Worm (Caenorhabditis elegans) whole organism, L4 larva: ENCODE data around the gene sssh-1.
A peak's percentile ranks its signal among the peaks of the same experiment; 100 is the strongest.

Experiments
- F26F4.8 ChIP-seq: fragments of 200-800 bp; sonication (Bioruptor generic); conservative IDR thresholded peaks from 2 replicates; pipeline ENCODE4 v1.3.6; 2022; ENCODE audit warnings: missing genetic modification characterization, missing compliant biosample characterization
- F44E2.7 ChIP-seq: fragments of 200-800 bp; sonication (Bioruptor generic); IDR thresholded peaks from 2 replicates; pipeline ENCODE4 v2.1.2; 2022; ENCODE audit warnings: missing genetic modification characterization, missing compliant biosample characterization
- aha-1 ChIP-seq: fragments of 150-350 bp; peaks from one replicate; lab custom pipeline; 2014; ENCODE audit warnings: missing biosample characterization, missing genetic modification characterization
- ceh-28 ChIP-seq: fragments of 150-350 bp; optimal IDR thresholded peaks from 2 replicates; lab custom pipeline; 2014; ENCODE audit warnings: missing biosample characterization, missing genetic modification reagents, missing genetic modification characterization
- ceh-62 ChIP-seq: sonication (generic microtip); optimal IDR thresholded peaks from 2 replicates; lab custom pipeline; 2017; ENCODE audit warnings: missing biosample characterization, missing genetic modification characterization
- cey-2 ChIP-seq: sonication (generic microtip); optimal IDR thresholded peaks from 3 replicates; lab custom pipeline; 2017; ENCODE audit warnings: missing genetic modification characterization, mild to moderate bottlenecking, missing compliant biosample characterization, antibody characterized with exemption, borderline replicate concordance; ENCODE audit not compliant: insufficient read depth
- daf-12 ChIP-seq: fragments of 150-350 bp; optimal IDR thresholded peaks from 2 replicates; lab custom pipeline; 2014; ENCODE audit warnings: missing biosample characterization, missing genetic modification reagents, missing genetic modification characterization
- daf-16 ChIP-seq, 3 experiments: sonication (generic microtip); optimal IDR thresholded peaks; 2 replicates each; lab custom pipeline; 2016 to 2017; ENCODE audit warnings: missing genetic modification characterization in 3 of 3, missing genetic modification reagents in 3 of 3, mild to moderate bottlenecking in 2 of 3, missing compliant biosample characterization in 2 of 3, missing biosample characterization in 1 of 3, moderate library complexity in 1 of 3
- daf-8 ChIP-seq: fragments of 200-800 bp; sonication (Bioruptor generic); IDR thresholded peaks from 2 replicates; pipeline ENCODE4 v1.3.6; 2022; ENCODE audit warnings: missing genetic modification characterization, missing compliant biosample characterization
- dmd-6 ChIP-seq: fragments of 200-800 bp; sonication (Bioruptor generic); IDR thresholded peaks from 2 replicates; pipeline ENCODE4 v1.3.6; 2022; ENCODE audit warnings: missing genetic modification reagents, missing genetic modification characterization, missing compliant biosample characterization
- dmd-8 ChIP-seq: fragments of 200-800 bp; sonication (Bioruptor generic); IDR thresholded peaks from 2 replicates; pipeline ENCODE4 v1.3.6; 2022; ENCODE audit warnings: missing genetic modification characterization, missing compliant biosample characterization
- dmd-9 ChIP-seq: fragments of 200-800 bp; sonication (Bioruptor generic); IDR thresholded peaks from 2 replicates; pipeline ENCODE4 v1.3.6; 2022; ENCODE audit warnings: missing genetic modification reagents, missing genetic modification characterization, missing compliant biosample characterization
- dpl-1 ChIP-seq: fragments of 150-350 bp; optimal IDR thresholded peaks from 2 replicates; lab custom pipeline; 2014; ENCODE audit warnings: missing biosample characterization, missing genetic modification reagents, missing genetic modification characterization
- duxl-1 ChIP-seq: sonication (generic microtip); optimal IDR thresholded peaks from 2 replicates; lab custom pipeline; 2016; ENCODE audit warnings: mild to moderate bottlenecking, missing genetic modification characterization, moderate library complexity, missing compliant biosample characterization; ENCODE audit not compliant: poor library complexity
- dve-1 ChIP-seq: sonication (generic microtip); optimal IDR thresholded peaks from 2 replicates; lab custom pipeline; 2017; ENCODE audit warnings: antibody characterized with exemption, mild to moderate bottlenecking, missing genetic modification characterization, missing compliant biosample characterization; ENCODE audit not compliant: insufficient read depth
- egl-27 ChIP-seq: sonication (generic microtip); optimal IDR thresholded peaks from 3 replicates; lab custom pipeline; 2017; ENCODE audit warnings: missing biosample characterization, missing genetic modification reagents, missing genetic modification characterization
- egl-43 ChIP-seq: fragments of 200-800 bp; sonication (Bioruptor generic); IDR thresholded peaks from 2 replicates; pipeline ENCODE4 v1.3.6; 2022; ENCODE audit warnings: missing genetic modification reagents, missing genetic modification characterization, missing compliant biosample characterization
- fkh-10 ChIP-seq: fragments of 150-350 bp; optimal IDR thresholded peaks from 2 replicates; lab custom pipeline; 2014; ENCODE audit warnings: missing biosample characterization, missing genetic modification reagents, missing genetic modification characterization
- hlh-11 ChIP-seq: fragments of 200-800 bp; sonication (Bioruptor generic); optimal IDR thresholded peaks from 2 replicates; lab custom pipeline; 2018; ENCODE audit warnings: mild to moderate bottlenecking, missing genetic modification characterization, missing compliant biosample characterization
- lin-1 ChIP-seq: fragments of 200-800 bp; sonication (Bioruptor generic); IDR thresholded peaks from 2 replicates; pipeline ENCODE4 v1.3.6; 2022; ENCODE audit warnings: missing genetic modification reagents, missing genetic modification characterization, missing compliant biosample characterization
- lin-38 ChIP-seq: fragments of 200-800 bp; sonication (Bioruptor generic); IDR thresholded peaks from 2 replicates; pipeline ENCODE4 v1.3.6; 2022; ENCODE audit warnings: missing genetic modification reagents, missing genetic modification characterization, missing compliant biosample characterization
- lsy-2 ChIP-seq, 2 experiments: fragments of 150-350 bp in 1 of 2; sonication (generic microtip) in 1 of 2; optimal IDR thresholded peaks; 2 replicates each; lab custom pipeline; 2014 to 2017; ENCODE audit warnings: missing biosample characterization in 2 of 2, missing genetic modification characterization in 2 of 2
- madf-5 ChIP-seq, 2 experiments: fragments of 200-800 bp; sonication (Bioruptor generic); IDR thresholded peaks; 2 replicates each; pipeline ENCODE4 v1.3.6; 2022; ENCODE audit warnings: missing compliant biosample characterization in 2 of 2, missing genetic modification characterization in 2 of 2
- madf-9 ChIP-seq: fragments of 200-800 bp; sonication (Bioruptor generic); conservative IDR thresholded peaks from 2 replicates; pipeline ENCODE4 v1.3.6; 2022; ENCODE audit warnings: missing genetic modification reagents, missing genetic modification characterization, missing compliant biosample characterization
- mdt-29 ChIP-seq: fragments of 200-800 bp; sonication (Bioruptor generic); IDR thresholded peaks from 2 replicates; pipeline ENCODE4 v1.3.6; 2022; ENCODE audit warnings: missing genetic modification reagents, missing genetic modification characterization, missing compliant biosample characterization
- mep-1 ChIP-seq: fragments of 150-350 bp; sonication (generic microtip); optimal IDR thresholded peaks from 3 replicates; lab custom pipeline; 2014; ENCODE audit warnings: missing biosample characterization, missing genetic modification characterization
- nhr-10 ChIP-seq: fragments of 150-350 bp; optimal IDR thresholded peaks from 2 replicates; lab custom pipeline; 2014; ENCODE audit warnings: missing biosample characterization, missing genetic modification characterization
- nhr-102 ChIP-seq: sonication (generic microtip); optimal IDR thresholded peaks from 2 replicates; lab custom pipeline; 2016; ENCODE audit warnings: mild to moderate bottlenecking, missing genetic modification characterization, moderate library complexity, missing compliant biosample characterization
- nhr-11 ChIP-seq: fragments of 150-350 bp; optimal IDR thresholded peaks from 2 replicates; lab custom pipeline; 2014; ENCODE audit warnings: missing biosample characterization, missing genetic modification characterization
- nhr-28 ChIP-seq: fragments of 150-350 bp; optimal IDR thresholded peaks from 2 replicates; lab custom pipeline; 2014; ENCODE audit warnings: missing biosample characterization, missing genetic modification characterization
- nhr-77 ChIP-seq: fragments of 150-350 bp; optimal IDR thresholded peaks from 2 replicates; lab custom pipeline; 2014; ENCODE audit warnings: missing biosample characterization, missing genetic modification characterization
- pha-4 ChIP-seq, 2 experiments: fragments of 150-350 bp in 1 of 2; fragments of 200-800 bp in 1 of 2; sonication (Bioruptor generic) in 1 of 2; IDR thresholded peaks in 1 of 2; optimal IDR thresholded peaks in 1 of 2; 2 replicates each; pipeline versions ENCODE4 v1.3.6 to Lab custom; 2014 to 2022; ENCODE audit warnings: missing genetic modification characterization in 2 of 2, missing genetic modification reagents in 2 of 2, missing biosample characterization in 1 of 2, missing compliant biosample characterization in 1 of 2
- php-3 ChIP-seq: fragments of 200-800 bp; sonication (Bioruptor generic); IDR thresholded peaks from 2 replicates; pipeline ENCODE4 v1.3.6; 2022; ENCODE audit warnings: missing genetic modification reagents, missing genetic modification characterization, missing compliant biosample characterization
- rbr-2 ChIP-seq: sonication (generic microtip); optimal IDR thresholded peaks from 2 replicates; lab custom pipeline; 2016; ENCODE audit warnings: missing genotype, missing genetic modification characterization, missing compliant biosample characterization
- tra-1 ChIP-seq: fragments of 200-800 bp; sonication (Bioruptor generic); IDR thresholded peaks from 2 replicates; pipeline ENCODE4 v1.3.6; 2022; ENCODE audit warnings: missing genetic modification reagents, missing genetic modification characterization, missing compliant biosample characterization
- unc-62 ChIP-seq, 3 experiments: fragments of 150-350 bp in 1 of 3; sonication (generic microtip); optimal IDR thresholded peaks in 2 of 3; peaks in 1 of 3; 1 replicate in 1 of 3; 2 replicates in 2 of 3; lab custom pipeline; 2014 to 2017; ENCODE audit warnings: missing biosample characterization in 3 of 3, missing genetic modification characterization in 3 of 3, missing genetic modification reagents in 3 of 3, missing genotype in 1 of 3
- zag-1 ChIP-seq: fragments of 150-350 bp; optimal IDR thresholded peaks from 2 replicates; lab custom pipeline; 2014; ENCODE audit warnings: missing biosample characterization, missing genetic modification characterization
- zfp-2 ChIP-seq: sonication (generic microtip); optimal IDR thresholded peaks from 2 replicates; lab custom pipeline; 2016; ENCODE audit warnings: mild to moderate bottlenecking, missing genetic modification characterization, missing compliant biosample characterization
- zip-2 ChIP-seq: fragments of 150-350 bp; optimal IDR thresholded peaks from 2 replicates; lab custom pipeline; 2014; ENCODE audit warnings: missing biosample characterization, missing genetic modification characterization
- ztf-7 ChIP-seq: fragments of 150-350 bp; optimal IDR thresholded peaks from 2 replicates; lab custom pipeline; 2014; ENCODE audit warnings: missing biosample characterization, missing genetic modification characterization

sssh-1 gene

DNA sequence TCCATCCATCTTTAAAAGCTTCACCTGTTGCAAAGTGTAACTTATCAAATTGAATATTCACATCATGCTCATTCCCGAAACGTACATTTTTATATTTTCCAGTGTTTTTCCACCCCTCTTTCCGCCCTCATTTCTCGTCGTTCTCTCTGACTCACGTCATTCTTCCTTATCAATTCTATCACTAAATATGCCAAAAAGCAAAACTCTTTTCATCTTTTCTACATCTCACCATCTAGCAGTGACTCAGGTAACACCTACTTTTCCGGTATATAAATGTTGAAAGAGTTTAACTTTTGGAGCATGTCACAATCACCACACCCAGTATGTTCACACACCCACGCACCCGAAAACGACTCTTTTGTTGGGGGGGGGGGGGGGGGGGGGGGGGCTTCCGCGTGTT is 31.3 kb upstream of the sssh-1 start (continued):
- TF ChIP-seq zfp-2 (tag; lab: Kevin White, UChicago): no peak
- no peak for TF ChIP-seq nhr-102 (tag; lab: Kevin White, UChicago)
- no peak for TF ChIP-seq dmd-8 (GFP tag; lab: Robert Waterston, UW)
- TF ChIP-seq egl-43: no peak
- TF ChIP-seq egl-27 (tag; lab: Kevin White, UChicago): no peak
- no peak for TF ChIP-seq ceh-28 (tag; lab: Kevin White, UChicago)
- peak; percentile 41 for TF ChIP-seq hlh-11 (tag; lab: Kevin White, UChicago)
- TF ChIP-seq aha-1 (tag; lab: Kevin White, UChicago): peak; percentile 87
- no peak for TF ChIP-seq lsy-2 (tag; optimal IDR thresholded peaks at IDR 0.05; lab: Kevin White, UChicago)
- TF ChIP-seq fkh-10 (GFP tag; lab: Kevin White, UChicago): no peak
- no peak for TF ChIP-seq dpl-1 (GFP tag; lab: Kevin White, UChicago)
- TF ChIP-seq unc-62 (GFP tag; optimal IDR thresholded peaks at IDR 0.05 in 1 of 2; lab: Kevin White, UChicago): peak in 1 of 2 experiments; percentile 92
- TF ChIP-seq unc-62 (tag; optimal IDR thresholded peaks at IDR 0.05; lab: Kevin White, UChicago): no peak
- TF ChIP-seq nhr-28 (tag; lab: Kevin White, UChicago): peak; percentile 29
- no peak for TF ChIP-seq duxl-1 (tag; lab: Kevin White, UChicago)
- TF ChIP-seq nhr-77 (tag; lab: Kevin White, UChicago): no peak
- no peak for TF ChIP-seq php-3 (GFP tag; lab: Robert Waterston, UW)
- no peak for TF ChIP-seq dmd-9 (GFP tag; lab: Robert Waterston, UW)
- no peak for TF ChIP-seq ceh-62 (tag; lab: Kevin White, UChicago)

- TF ChIP-seq ztf-7 (tag; lab: Kevin White, UChicago) (no peak), madf-5 (GFP tag; IDR thresholded peaks at IDR 0.05; lab: Robert Waterston, UW) (no peak), aha-1 (tag; lab: Kevin White, UChicago) (peak; percentile 40)
Observed at ce11 chrX:14845637-14846036, 30.1 kb upstream of the sssh-1 start, which contains the start of gene egrh-1. egrh-1 (plus strand) TSS chrX:14845937.

ce11 chrX:14849054-14849453 is 26.7 kb upstream of the sssh-1 start, which contains the start of gene acd-3:
acd-3 (plus strand) TSS chrX:14849275.
- TF ChIP-seq aha-1 (tag; lab: Kevin White, UChicago): peak; percentile 5
- TF ChIP-seq nhr-28 (tag; lab: Kevin White, UChicago): peak; percentile 76
- peak; percentile 33 for TF ChIP-seq mep-1 (tag; lab: Kevin White, UChicago)
- peak; percentile 32; the same call in 1 of the 2 replicates for TF ChIP-seq dmd-6
- TF ChIP-seq daf-16 (GFP tag; optimal IDR thresholded peaks at IDR 0.05; lab: Kevin White, UChicago): no peak
- peak; percentile 32 for TF ChIP-seq daf-16 (tag; optimal IDR thresholded peaks at IDR 0.05; lab: Kevin White, UChicago)
- TF ChIP-seq tra-1 (GFP tag; lab: Robert Waterston, UW): no peak
- no peak for TF ChIP-seq nhr-11 (tag; lab: Kevin White, UChicago)
- peak; percentile 1 for TF ChIP-seq dve-1 (tag; lab: Kevin White, UChicago)

DNA sequence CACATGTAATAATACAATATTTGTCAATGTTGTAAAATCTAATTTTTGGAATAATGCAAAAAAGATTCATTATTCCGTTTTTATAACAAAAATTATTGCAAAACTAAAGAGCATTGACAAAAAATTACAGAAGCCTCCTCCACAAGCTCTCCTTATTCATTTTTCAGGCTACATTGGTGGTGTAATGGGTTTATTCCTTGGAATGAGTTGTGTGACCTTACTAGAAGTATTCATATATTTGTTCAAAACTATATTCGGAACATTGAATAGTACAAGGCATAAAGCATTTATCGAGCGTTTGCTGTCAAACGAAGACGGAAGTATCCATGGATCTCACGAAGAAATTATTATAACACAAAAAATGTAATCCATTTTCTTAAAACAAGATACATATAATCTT is 23.9 kb upstream of the sssh-1 start:
- TF ChIP-seq unc-62 (GFP tag; optimal IDR thresholded peaks at IDR 0.05 in 1 of 2; lab: Kevin White, UChicago) (peak in 1 of 2 experiments; percentile 26), unc-62 (tag; optimal IDR thresholded peaks at IDR 0.05; lab: Kevin White, UChicago) (no peak), lin-38 (GFP tag; lab: Robert Waterston, UW) (no peak), madf-9 (GFP tag; lab: Robert Waterston, UW) (no peak), cey-2 (tag; lab: Kevin White, UChicago) (no peak)

DNA sequence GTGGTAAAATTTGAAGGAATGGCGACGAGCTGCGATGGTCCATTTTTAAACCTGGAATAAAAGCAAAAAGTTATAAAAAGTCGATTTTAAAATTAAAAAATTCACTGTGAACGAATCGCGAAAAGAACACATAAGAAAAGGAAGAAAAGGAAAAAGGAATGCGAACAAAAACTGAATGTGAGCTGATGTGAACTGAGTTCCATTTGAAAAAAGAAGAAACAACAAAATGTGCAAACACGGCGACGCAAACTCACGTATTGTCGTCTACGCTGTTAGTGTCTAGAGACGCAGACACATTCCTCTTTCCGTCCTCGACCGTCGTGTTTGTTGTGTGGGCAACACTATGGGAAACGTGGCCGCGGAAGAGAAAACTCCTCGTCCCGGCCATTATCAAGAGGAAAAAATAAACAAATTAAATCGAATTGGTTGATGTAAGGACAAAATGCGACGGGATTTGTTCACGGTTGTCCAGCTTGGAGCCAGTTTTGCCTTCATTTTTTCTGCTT is 22.0 kb upstream of the sssh-1 start, which contains the start of the genes C27C12.1 and C27C12.4:
TSS of gene C27C12.1 (minus strand) at position 51 of the 506 bp plus-strand sequence.
TSS of gene C27C12.4 (plus strand) at position 375 of the 506 bp plus-strand sequence.
- peak; percentile 86 for TF ChIP-seq rbr-2 (tag; lab: Kevin White, UChicago)
- peak; percentile 47; the same call in 1 of the 2 replicates for TF ChIP-seq madf-9 (GFP tag; lab: Robert Waterston, UW)
- TF ChIP-seq daf-8 (GFP tag; lab: Robert Waterston, UW): no peak
- no peak for TF ChIP-seq mdt-29 (GFP tag; lab: Robert Waterston, UW)
- TF ChIP-seq zip-2 (tag; lab: Kevin White, UChicago): peak; percentile 57
- peak; percentile 10 to 88 for TF ChIP-seq lsy-2 (tag; optimal IDR thresholded peaks at IDR 0.05; lab: Kevin White, UChicago)
- TF ChIP-seq F44E2.7 (GFP tag; lab: Robert Waterston, UW): no peak
- peak; percentile 35; the same call in 1 of the 2 replicates for TF ChIP-seq lin-1 (GFP tag; lab: Robert Waterston, UW)
- peak; percentile 76 for TF ChIP-seq duxl-1 (tag; lab: Kevin White, UChicago)
- peak; percentile 88 for TF ChIP-seq nhr-77 (tag; lab: Kevin White, UChicago)
- TF ChIP-seq nhr-28 (tag; lab: Kevin White, UChicago): peak; percentile 90
- TF ChIP-seq zag-1 (tag; lab: Kevin White, UChicago): peak; percentile 22
- TF ChIP-seq daf-12 (tag; lab: Kevin White, UChicago): no peak
- TF ChIP-seq pha-4 (GFP tag; IDR thresholded peaks at IDR 0.05; lab: Robert Waterston, UW): no peak
- TF ChIP-seq pha-4 (tag; optimal IDR thresholded peaks at IDR 0.05; lab: Kevin White, UChicago): peak; percentile 92
- no peak for TF ChIP-seq nhr-10 (tag; lab: Kevin White, UChicago)
- TF ChIP-seq F26F4.8 (GFP tag; lab: Robert Waterston, UW): no peak
